Fruit fly (Drosophila melanogaster): Measurements from ENCODE around the gene pins.

The pins gene

dm6 chr3R:27581890-27582487 lies 651 bp upstream of the pins start, which contains the start of gene wdb:
Gene wdb, minus strand, starts transcription at chr3R:27582241.
- TF ChIP-seq Hr83 (GFP tag; optimal IDR thresholded peaks at IDR 0.05; ENCODE audit: poor library complexity, severe bottlenecking) (peak; percentile 68), Myc (optimal IDR thresholded peaks at IDR 0.05) (peak; percentile 88), fru (GFP tag; optimal IDR thresholded peaks at IDR 0.05) (peak; percentile 47), Sp1 (GFP tag; optimal IDR thresholded peaks at IDR 0.05) (peak; percentile 25), ey (GFP tag; optimal IDR thresholded peaks at IDR 0.05) (peak; percentile 61), sv (GFP tag; optimal IDR thresholded peaks at IDR 0.05) (peak; percentile 26), Vsx2 (GFP tag; optimal IDR thresholded peaks at IDR 0.05; ENCODE audit: partially characterized antibody) (no peak), br (GFP tag; optimal IDR thresholded peaks at IDR 0.05) (peak; percentile 63), h (GFP tag; optimal IDR thresholded peaks at IDR 0.05) (peak; percentile 66), HLH106 (tag; optimal IDR thresholded peaks at IDR 0.05) (peak; percentile 69), sage (GFP tag; optimal IDR thresholded peaks at IDR 0.05) (no peak), dsf (GFP tag; optimal IDR thresholded peaks at IDR 0.05; ENCODE audit: borderline replicate concordance) (peak; percentile 22), GATAd (GFP tag; optimal IDR thresholded peaks at IDR 0.05) (peak; percentile 41), woc (GFP tag; optimal IDR thresholded peaks at IDR 0.05) (peak; percentile 68), Hr78 (GFP tag; optimal IDR thresholded peaks at IDR 0.05) (no peak), Abd-B (GFP tag; optimal IDR thresholded peaks at IDR 0.05) (no peak), Jra (GFP tag; optimal IDR thresholded peaks at IDR 0.05) (peak; percentile 56), CrebA (GFP tag; optimal IDR thresholded peaks at IDR 0.05; ENCODE audit: borderline replicate concordance) (no peak), Hnf4 (GFP tag; optimal IDR thresholded peaks at IDR 0.05) (no peak), foxo (GFP tag; optimal IDR thresholded peaks at IDR 0.05) (peak in 1 of 2 experiments; percentile 76), rgr (GFP tag; optimal IDR thresholded peaks at IDR 0.05) (peak; percentile 73), brk (GFP tag; optimal IDR thresholded peaks at IDR 0.05) (no peak), dl (GFP tag; optimal IDR thresholded peaks at IDR 0.05; ENCODE audit: insufficient read depth in 1 of 2, partially characterized antibody in 2 of 2) (no peak), CG32264 (GFP tag; optimal IDR thresholded peaks at IDR 0.05) (peak; percentile 9), CG9705 (GFP tag; optimal IDR thresholded peaks at IDR 0.05) (peak; percentile 55), OdsH (GFP tag; optimal IDR thresholded peaks at IDR 0.05) (peak; percentile 17), N (GFP tag; optimal IDR thresholded peaks at IDR 0.05) (no peak), tai (GFP tag; optimal IDR thresholded peaks at IDR 0.05) (no peak)

dm6 chr3R:27593174-27593573 lies 10.5 kb downstream of the pins start:
- TF ChIP-seq CG9705 (GFP tag; optimal IDR thresholded peaks at IDR 0.05), result peak; percentile 27
- TF ChIP-seq HLH106 (tag; optimal IDR thresholded peaks at IDR 0.05), result peak; percentile 67
- TF ChIP-seq br (GFP tag; optimal IDR thresholded peaks at IDR 0.05), result peak; percentile 66
- no peak for TF ChIP-seq Dif (GFP tag; optimal IDR thresholded peaks at IDR 0.05; ENCODE audit: partially characterized antibody)
- no peak for TF ChIP-seq Vsx2 (GFP tag; optimal IDR thresholded peaks at IDR 0.05; ENCODE audit: partially characterized antibody)
- TF ChIP-seq foxo (GFP tag; optimal IDR thresholded peaks at IDR 0.05), result peak in 1 of 2 experiments; percentile 65
- no peak for TF ChIP-seq Abd-B (GFP tag; optimal IDR thresholded peaks at IDR 0.05)
- TF ChIP-seq dsf (GFP tag; optimal IDR thresholded peaks at IDR 0.05; ENCODE audit: borderline replicate concordance), result no peak
- TF ChIP-seq Rel (GFP tag; optimal IDR thresholded peaks at IDR 0.05), result no peak
- peak; percentile 6 for TF ChIP-seq Rel (tag; optimal IDR thresholded peaks at IDR 0.05)
- peak; percentile 69 for TF ChIP-seq Sp1 (GFP tag; optimal IDR thresholded peaks at IDR 0.05)
- TF ChIP-seq psq (GFP tag; optimal IDR thresholded peaks at IDR 0.05), result peak; percentile 71
- TF ChIP-seq OdsH (GFP tag; optimal IDR thresholded peaks at IDR 0.05), result peak; percentile 43
- TF ChIP-seq sage (GFP tag; optimal IDR thresholded peaks at IDR 0.05), result peak; percentile 35
- TF ChIP-seq sv (GFP tag; optimal IDR thresholded peaks at IDR 0.05), result no peak
- peak; percentile 53 for TF ChIP-seq h (GFP tag; optimal IDR thresholded peaks at IDR 0.05)
- peak; percentile 47 for TF ChIP-seq woc (GFP tag; optimal IDR thresholded peaks at IDR 0.05)
- peak; percentile 52 for TF ChIP-seq ey (GFP tag; optimal IDR thresholded peaks at IDR 0.05)
- peak; percentile 60 for TF ChIP-seq fru (GFP tag; optimal IDR thresholded peaks at IDR 0.05)

dm6 chr3R:27593580-27594187 lies 11.0 kb downstream of the pins start:
- no peak for TF ChIP-seq CG9705 (GFP tag; optimal IDR thresholded peaks at IDR 0.05)
- TF ChIP-seq psq (GFP tag; optimal IDR thresholded peaks at IDR 0.05), result no peak
- no peak for TF ChIP-seq Rel (GFP tag; optimal IDR thresholded peaks at IDR 0.05)
- no peak for TF ChIP-seq Rel (tag; optimal IDR thresholded peaks at IDR 0.05)
- TF ChIP-seq CG32264 (GFP tag; optimal IDR thresholded peaks at IDR 0.05), result no peak
- TF ChIP-seq Myc (optimal IDR thresholded peaks at IDR 0.05), result no peak
- TF ChIP-seq dmrt93B (GFP tag; optimal IDR thresholded peaks at IDR 0.05), result no peak
- no peak for TF ChIP-seq Jra (GFP tag; optimal IDR thresholded peaks at IDR 0.05)
- TF ChIP-seq sage (GFP tag; optimal IDR thresholded peaks at IDR 0.05), result no peak
- TF ChIP-seq woc (GFP tag; optimal IDR thresholded peaks at IDR 0.05), result no peak
- TF ChIP-seq br (GFP tag; optimal IDR thresholded peaks at IDR 0.05), result no peak
